Worm (Caenorhabditis elegans) whole organism, mixed stage, embryonic: ENCODE results near the gene txt-8.
A peak's percentile ranks its signal among the peaks of the same experiment; 100 is the strongest.
"Not testable (repeated sequence)": the region's sequence is repeated elsewhere in the genome, so short reads cannot be mapped to it uniquely, and the experiment has no call there.

Experiments
- M03D4.4 ChIP-seq: sonication (generic microtip); optimal IDR thresholded peaks from 2 replicates; lab custom pipeline; 2017; ENCODE audit warnings: mild to moderate bottlenecking, missing genetic modification characterization, missing compliant biosample characterization
- bed-3 ChIP-seq: fragments of 200-800 bp; sonication (Bioruptor generic); optimal IDR thresholded peaks from 3 replicates; lab custom pipeline; 2018; ENCODE audit warnings: mild to moderate bottlenecking, missing genetic modification characterization, moderate library complexity, missing compliant biosample characterization
- blmp-1 ChIP-seq: fragments of 150-350 bp; optimal IDR thresholded peaks from 2 replicates; lab custom pipeline; 2014; ENCODE audit warnings: missing biosample characterization, missing genetic modification characterization
- ceh-39 ChIP-seq: fragments of 150-350 bp; optimal IDR thresholded peaks from 2 replicates; lab custom pipeline; 2014; ENCODE audit warnings: missing biosample characterization, missing genetic modification characterization
- ceh-43 ChIP-seq: fragments of 200-800 bp; sonication (Bioruptor generic); optimal IDR thresholded peaks from 2 replicates; lab custom pipeline; 2018; ENCODE audit warnings: mild to moderate bottlenecking, missing genetic modification characterization, moderate library complexity, missing compliant biosample characterization
- ceh-83 ChIP-seq: fragments of 200-800 bp; sonication (Bioruptor generic); optimal IDR thresholded peaks from 2 replicates; lab custom pipeline; 2018; ENCODE audit warnings: mild to moderate bottlenecking, missing genetic modification characterization, missing compliant biosample characterization
- ces-1 ChIP-seq: fragments of 150-350 bp; optimal IDR thresholded peaks from 2 replicates; lab custom pipeline; 2014; ENCODE audit warnings: missing biosample characterization, missing genetic modification reagents, missing genetic modification characterization
- cnd-1 ChIP-seq: fragments of 200-800 bp; sonication (Bioruptor generic); optimal IDR thresholded peaks from 2 replicates; lab custom pipeline; 2018; ENCODE audit warnings: mild to moderate bottlenecking, missing genetic modification characterization, missing compliant biosample characterization
- drap-1 ChIP-seq: fragments of 200-800 bp; sonication (Bioruptor generic); optimal IDR thresholded peaks from 3 replicates; lab custom pipeline; 2018; ENCODE audit warnings: mild to moderate bottlenecking, missing genetic modification characterization, missing compliant biosample characterization
- elt-1 ChIP-seq: sonication (generic microtip); optimal IDR thresholded peaks from 2 replicates; lab custom pipeline; 2017; ENCODE audit warnings: missing genetic modification characterization, mild to moderate bottlenecking, missing compliant biosample characterization, antibody characterized with exemption, moderate library complexity, borderline replicate concordance; ENCODE audit not compliant: insufficient read depth
- elt-3 ChIP-seq: fragments of 150-350 bp; optimal IDR thresholded peaks from 2 replicates; lab custom pipeline; 2014; ENCODE audit warnings: missing biosample characterization, missing genetic modification characterization
- flh-1 ChIP-seq: fragments of 200-800 bp; sonication (Bioruptor generic); optimal IDR thresholded peaks from 2 replicates; lab custom pipeline; 2018; ENCODE audit warnings: mild to moderate bottlenecking, missing genetic modification characterization, moderate library complexity, missing compliant biosample characterization
- ham-2 ChIP-seq: fragments of 200-800 bp; sonication (Bioruptor generic); optimal IDR thresholded peaks from 2 replicates; lab custom pipeline; 2018; ENCODE audit warnings: mild to moderate bottlenecking, missing genetic modification characterization, missing compliant biosample characterization
- lin-13 ChIP-seq: fragments of 150-350 bp; optimal IDR thresholded peaks from 2 replicates; lab custom pipeline; 2014; ENCODE audit warnings: missing biosample characterization, missing genetic modification characterization
- lin-32 ChIP-seq: fragments of 200-800 bp; sonication (Bioruptor generic); optimal IDR thresholded peaks from 2 replicates; lab custom pipeline; 2018; ENCODE audit warnings: mild to moderate bottlenecking, missing genetic modification characterization, missing compliant biosample characterization
- lsy-2 ChIP-seq: fragments of 150-350 bp; optimal IDR thresholded peaks from 2 replicates; lab custom pipeline; 2014; ENCODE audit warnings: missing biosample characterization, missing genetic modification characterization
- mab-5 ChIP-seq: fragments of 150-350 bp; optimal IDR thresholded peaks from 2 replicates; lab custom pipeline; 2014; ENCODE audit warnings: missing biosample characterization, missing genetic modification characterization
- mep-1 ChIP-seq: fragments of 150-350 bp; optimal IDR thresholded peaks from 2 replicates; lab custom pipeline; 2017; ENCODE audit warnings: missing biosample characterization, missing genetic modification reagents, missing genetic modification characterization, inconsistent platforms
- nhr-2 ChIP-seq: fragments of 150-350 bp; optimal IDR thresholded peaks from 2 replicates; lab custom pipeline; 2014; ENCODE audit warnings: missing biosample characterization, missing genetic modification characterization
- nhr-237 ChIP-seq: fragments of 150-350 bp; optimal IDR thresholded peaks from 2 replicates; lab custom pipeline; 2014; ENCODE audit warnings: missing biosample characterization, missing genetic modification characterization
- nhr-28 ChIP-seq: fragments of 150-350 bp; optimal IDR thresholded peaks from 2 replicates; lab custom pipeline; 2014; ENCODE audit warnings: missing biosample characterization, missing genetic modification characterization
- nhr-76 ChIP-seq: sonication (generic microtip); optimal IDR thresholded peaks from 2 replicates; lab custom pipeline; 2017; ENCODE audit warnings: missing biosample characterization, missing genetic modification characterization
- pha-4 ChIP-seq: fragments of 150-350 bp; optimal IDR thresholded peaks from 2 replicates; lab custom pipeline; 2018; ENCODE audit warnings: missing biosample characterization, missing genetic modification reagents, missing genetic modification characterization
- sem-2 ChIP-seq: fragments of 200-800 bp; sonication (Bioruptor generic); optimal IDR thresholded peaks from 2 replicates; lab custom pipeline; 2018; ENCODE audit warnings: mild to moderate bottlenecking, missing genetic modification characterization, missing compliant biosample characterization
- snpc-4 ChIP-seq: fragments of 150-350 bp; optimal IDR thresholded peaks from 2 replicates; lab custom pipeline; 2014; ENCODE audit warnings: missing biosample characterization, missing genetic modification characterization
- sptf-1 ChIP-seq: sonication (generic microtip); optimal IDR thresholded peaks from 2 replicates; lab custom pipeline; 2017; ENCODE audit warnings: mild to moderate bottlenecking, missing genetic modification characterization, moderate library complexity, missing compliant biosample characterization
- tbx-8 ChIP-seq: fragments of 200-800 bp; sonication (Bioruptor generic); optimal IDR thresholded peaks from 2 replicates; lab custom pipeline; 2018; ENCODE audit warnings: mild to moderate bottlenecking, missing genetic modification characterization, moderate library complexity, missing compliant biosample characterization
- unc-120 ChIP-seq: sonication (generic microtip); optimal IDR thresholded peaks from 2 replicates; lab custom pipeline; 2017; ENCODE audit warnings: missing genetic modification characterization, missing compliant biosample characterization; ENCODE audit not compliant: poor library complexity, severe bottlenecking
- unc-39 ChIP-seq: fragments of 150-350 bp; optimal IDR thresholded peaks from 2 replicates; lab custom pipeline; 2014; ENCODE audit warnings: missing biosample characterization, missing genetic modification characterization
- zip-8 ChIP-seq: fragments of 150-350 bp; optimal IDR thresholded peaks from 2 replicates; lab custom pipeline; 2014; ENCODE audit warnings: missing biosample characterization, missing genetic modification characterization

txt-8 gene

ce11 chrV:18430826-18431225 is 16.7 kb downstream of the txt-8 start:
- TF ChIP-seq drap-1 (peak; percentile 3), bed-3 (GFP tag; lab: Kevin White, UChicago) (no peak)
- TF ChIP-seq, all 35 proteins: peak for 1

- TF ChIP-seq tbx-8 (GFP tag; lab: Kevin White, UChicago): no peak
- TF ChIP-seq mab-5 (tag; lab: Kevin White, UChicago): no peak
- TF ChIP-seq elt-3 (tag; lab: Kevin White, UChicago): no peak
Observed at ce11 chrV:18431450-18431849, 17.3 kb downstream of the txt-8 start, which contains the start of gene srw-82. Gene srw-82, plus strand, starts transcription at chrV:18431750.

ce11 chrV:18434961-18435360 is 20.8 kb downstream of the txt-8 start, which contains the start of gene ZK262.20:
Gene ZK262.20, minus strand, starts transcription at chrV:18435061.
- TF ChIP-seq tbx-8 (GFP tag; lab: Kevin White, UChicago) (no peak), unc-120 (tag; lab: Kevin White, UChicago) (no peak), nhr-28 (tag; lab: Kevin White, UChicago) (no peak), mab-5 (tag; lab: Kevin White, UChicago) (no peak), flh-1 (GFP tag; lab: Kevin White, UChicago) (no peak), mep-1 (tag; lab: Kevin White, UChicago) (no peak), sptf-1 (no peak), elt-1 (tag; lab: Kevin White, UChicago) (no peak), nhr-76 (tag; lab: Kevin White, UChicago) (no peak), unc-39 (tag; lab: Kevin White, UChicago) (no peak), lin-32 (no peak), ces-1 (no peak), pha-4 (tag; lab: Kevin White, UChicago) (no peak), blmp-1 (tag; lab: Kevin White, UChicago) (no peak), elt-3 (tag; lab: Kevin White, UChicago) (no peak)
- TF ChIP-seq, all 35 proteins: peak for 0

ce11 chrV:18438081-18438480 is 23.9 kb downstream of the txt-8 start, which contains the start of gene ZK262.8:
Gene ZK262.8, plus strand, starts transcription at chrV:18438381.
- TF ChIP-seq unc-39 (tag; lab: Kevin White, UChicago) (no peak), ceh-43 (GFP tag; lab: Kevin White, UChicago) (no peak), mep-1 (tag; lab: Kevin White, UChicago) (no peak), sem-2 (no peak), ceh-39 (tag; lab: Kevin White, UChicago) (no peak), nhr-76 (tag; lab: Kevin White, UChicago) (no peak), snpc-4 (tag; lab: Kevin White, UChicago) (no peak), ceh-83 (GFP tag; lab: Kevin White, UChicago) (no peak), cnd-1 (tag; lab: Kevin White, UChicago) (no peak), unc-120 (tag; lab: Kevin White, UChicago) (no peak)

ce11 chrV:18439469-18439868 is 25.3 kb downstream of the txt-8 start, which contains the start of gene ZK262.9:
Gene ZK262.9, plus strand, starts transcription at chrV:18439769.
- not testable (repeated sequence) for TF ChIP-seq cnd-1 (tag; lab: Kevin White, UChicago); ham-2 (GFP tag; lab: Kevin White, UChicago); mep-1 (tag; lab: Kevin White, UChicago)
- TF ChIP-seq, all 35 proteins: peak for 0; not testable (repeated sequence) for 35

ce11 chrV:18444118-18444517 is 30.0 kb downstream of the txt-8 start, which contains the start of gene ZK228.1:
Gene ZK228.1, plus strand, starts transcription at chrV:18444418.
- TF ChIP-seq M03D4.4 (tag; lab: Kevin White, UChicago) (no peak), nhr-76 (tag; lab: Kevin White, UChicago) (no peak), lsy-2 (tag; lab: Kevin White, UChicago) (no peak), lin-13 (tag; lab: Kevin White, UChicago) (no peak), ceh-83 (GFP tag; lab: Kevin White, UChicago) (no peak), nhr-237 (tag; lab: Kevin White, UChicago) (no peak), nhr-2 (tag; lab: Kevin White, UChicago) (no peak), zip-8 (tag; lab: Kevin White, UChicago) (no peak), lin-32 (no peak), cnd-1 (tag; lab: Kevin White, UChicago) (no peak), pha-4 (tag; lab: Kevin White, UChicago) (no peak), snpc-4 (tag; lab: Kevin White, UChicago) (no peak), unc-39 (tag; lab: Kevin White, UChicago) (no peak)
